Worm (Caenorhabditis elegans): Measurements from ENCODE around the gene clec-9.

- TF ChIP-seq R02D3.7 (tag; optimal IDR thresholded peaks at IDR 0.05): no peak
- TF ChIP-seq zag-1 (tag; optimal IDR thresholded peaks at IDR 0.05): no peak
- TF ChIP-seq sma-9 (GFP tag; optimal IDR thresholded peaks at IDR 0.05): no peak
- no peak for TF ChIP-seq sma-9 (tag; optimal IDR thresholded peaks at IDR 0.05)
- TF ChIP-seq skn-1 (tag; optimal IDR thresholded peaks at IDR 0.05): no peak
- TF ChIP-seq ama-1 (optimal IDR thresholded peaks at IDR 0.05): no peak
- TF ChIP-seq ceh-82 (tag; optimal IDR thresholded peaks at IDR 0.05): no peak
- no peak for TF ChIP-seq ztf-11 (tag; optimal IDR thresholded peaks at IDR 0.05)
- no peak for TF ChIP-seq lin-13 (GFP tag; optimal IDR thresholded peaks at IDR 0.05)
- TF ChIP-seq elt-3 (tag; optimal IDR thresholded peaks at IDR 0.05): no peak
- no peak for TF ChIP-seq mab-5 (tag; optimal IDR thresholded peaks at IDR 0.05)
- TF ChIP-seq snpc-4 (tag; optimal IDR thresholded peaks at IDR 0.05): no peak
- no peak for TF ChIP-seq gmeb-1 (tag; optimal IDR thresholded peaks at IDR 0.05)
- TF ChIP-seq lin-39 (tag; optimal IDR thresholded peaks at IDR 0.05): no peak
- no peak for TF ChIP-seq nhr-237 (tag; optimal IDR thresholded peaks at IDR 0.05)
Measured at ce11 chrV:16695499-16695898, 10.9 kb downstream of the clec-9 start.
